Fruit fly (Drosophila melanogaster) whole organism: ENCODE results near the gene Ets98B.

Source experiments
- Dll ChIP-seq: fragments of >200 bp; optimal IDR thresholded peaks from 2 replicates; lab custom pipeline; 2017
- pan ChIP-seq: fragments of >200 bp; optimal IDR thresholded peaks from 2 replicates; lab custom pipeline; 2017
- psq ChIP-seq: fragments of >200 bp; optimal IDR thresholded peaks from 2 replicates; lab custom pipeline; 2017

dm6 chr3R:27706581-27707181, 29.7 kb upstream of the Ets98B start, which contains the start of the genes CROT and CG12877:
- TF ChIP-seq Dll (lab: Kevin White, UChicago), result no peak
- TF ChIP-seq psq, result no peak
- no peak for TF ChIP-seq pan (lab: Kevin White, UChicago)
